Fruit fly (Drosophila melanogaster): Measurements from ENCODE around the gene TyrRII.

Gene TyrRII

DNA sequence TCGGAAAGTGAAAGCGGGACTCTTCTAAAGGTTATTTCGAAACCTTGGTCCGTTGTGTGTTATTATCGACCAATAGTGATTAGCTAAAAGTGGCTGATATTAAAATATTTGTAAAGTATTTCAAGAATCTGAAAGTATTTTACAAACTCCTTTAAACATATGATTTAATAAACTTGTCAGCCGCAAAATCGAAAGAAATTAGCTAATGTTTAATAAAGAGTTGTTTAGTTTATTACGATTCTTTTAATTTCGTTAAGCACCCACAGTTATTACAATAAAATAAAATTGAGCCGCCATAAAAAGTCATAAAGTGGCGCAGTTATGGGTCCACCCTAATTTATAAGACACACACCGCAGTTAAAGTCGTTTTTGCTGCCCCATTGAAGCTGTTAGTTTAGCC is 53.5 kb downstream of the TyrRII start:
- TF ChIP-seq Smox (GFP tag; optimal IDR thresholded peaks at IDR 0.05) (no peak), CG6276 (GFP tag; optimal IDR thresholded peaks at IDR 0.05) (peak; percentile 30), Eip75B (GFP tag; optimal IDR thresholded peaks at IDR 0.05) (peak; percentile 4), Eip78C (GFP tag) (peak; percentile 67), Blimp-1 (GFP tag; optimal IDR thresholded peaks at IDR 0.05) (no peak), CG32006 (GFP tag; optimal IDR thresholded peaks at IDR 0.05) (peak; percentile 58), svp (GFP tag) (peak; percentile 74), eg (GFP tag; IDR thresholded peaks at IDR 0.05) (0 out of 3 replicates have a peak, but pooled peaks have one; percentile 12), Hr38 (GFP tag; optimal IDR thresholded peaks at IDR 0.05) (no peak), CG10631 (GFP tag; optimal IDR thresholded peaks at IDR 0.05) (peak; percentile 8), CG15336 (GFP tag; IDR thresholded peaks at IDR 0.05) (peak; percentile 33; the same call in 1 of the 2 replicates), CG4318 (GFP tag; optimal IDR thresholded peaks at IDR 0.05) (peak; percentile 4), salr (GFP tag; optimal IDR thresholded peaks at IDR 0.05) (peak in 1 of 2 experiments; percentile 22), Gug (GFP tag; IDR thresholded peaks at IDR 0.05) (no peak), Eip93F (GFP tag; optimal IDR thresholded peaks at IDR 0.05) (no peak), Hr4 (GFP tag; optimal IDR thresholded peaks at IDR 0.05) (peak; percentile 47), CG6808 (GFP tag; optimal IDR thresholded peaks at IDR 0.05) (no peak), Met (GFP tag; optimal IDR thresholded peaks at IDR 0.05) (peak; percentile 4), achi (GFP tag; optimal IDR thresholded peaks at IDR 0.05) (peak; percentile 3)

- TF ChIP-seq Smox (GFP tag; optimal IDR thresholded peaks at IDR 0.05) (no peak), CG11294 (GFP tag; IDR thresholded peaks at IDR 0.05) (no peak)
Measured at dm6 chr3R:17793287-17793686, 56.9 kb downstream of the TyrRII start.

- peak; percentile 52 for TF ChIP-seq CG6792 (GFP tag; optimal IDR thresholded peaks at IDR 0.05)
- peak; percentile 42 for TF ChIP-seq CG31627 (GFP tag; optimal IDR thresholded peaks at IDR 0.05)
- peak; percentile 88 for TF ChIP-seq CG6163 (GFP tag; IDR thresholded peaks at IDR 0.05)
- peak; percentile 43 for TF ChIP-seq CG10669 (GFP tag; optimal IDR thresholded peaks at IDR 0.05)
- peak; percentile 26 for TF ChIP-seq CG6808 (GFP tag; optimal IDR thresholded peaks at IDR 0.05)
- peak; percentile 65 for TF ChIP-seq dsx (GFP tag; optimal IDR thresholded peaks at IDR 0.05; ENCODE audit: poor library complexity, severe bottlenecking)
- TF ChIP-seq CG4318 (GFP tag; optimal IDR thresholded peaks at IDR 0.05) = peak; percentile 45
- peak; percentile 71 for TF ChIP-seq CG15336 (GFP tag; IDR thresholded peaks at IDR 0.05)
- TF ChIP-seq CG11762 (GFP tag; optimal IDR thresholded peaks at IDR 0.05; ENCODE audit: insufficient read depth) = peak; percentile 27
- peak in 1 of 2 experiments; percentile 50 for TF ChIP-seq salr (GFP tag; optimal IDR thresholded peaks at IDR 0.05)
- TF ChIP-seq Ets21C (GFP tag; optimal IDR thresholded peaks at IDR 0.05) = peak; percentile 29
- peak; percentile 58 for TF ChIP-seq CG6854 (GFP tag; optimal IDR thresholded peaks at IDR 0.05)
- TF ChIP-seq CG11902 (GFP tag; optimal IDR thresholded peaks at IDR 0.05) = peak; percentile 70
- peak; percentile 64 for TF ChIP-seq achi (GFP tag; optimal IDR thresholded peaks at IDR 0.05)
- TF ChIP-seq CG3032 (tag; optimal IDR thresholded peaks at IDR 0.05) = peak; percentile 45
- peak; percentile 68 for TF ChIP-seq CG8632 (GFP tag; optimal IDR thresholded peaks at IDR 0.05)
- peak; percentile 29 for TF ChIP-seq Blimp-1 (GFP tag; optimal IDR thresholded peaks at IDR 0.05)
- TF ChIP-seq Lpt (GFP tag; optimal IDR thresholded peaks at IDR 0.05) = peak; percentile 34
- peak; percentile 69; the same call in 2 of the 3 replicates for TF ChIP-seq CG8119 (GFP tag; IDR thresholded peaks at IDR 0.05)
- TF ChIP-seq Sox15 (GFP tag; optimal IDR thresholded peaks at IDR 0.05) = peak; percentile 16
- TF ChIP-seq Gug (GFP tag; IDR thresholded peaks at IDR 0.05) = 0 out of 2 replicates have a peak, but pooled peaks have one; percentile 23
- TF ChIP-seq fd59A (GFP tag; optimal IDR thresholded peaks at IDR 0.05) = no peak
- peak in 1 of 2 experiments; percentile 67 for TF ChIP-seq ss (GFP tag; optimal IDR thresholded peaks at IDR 0.05)
- peak; percentile 74 for TF ChIP-seq CG10631 (GFP tag; optimal IDR thresholded peaks at IDR 0.05)
- peak; percentile 29 for TF ChIP-seq CG1621 (tag; optimal IDR thresholded peaks at IDR 0.05)
- peak; percentile 22 for TF ChIP-seq cyc (GFP tag; optimal IDR thresholded peaks at IDR 0.05)
- TF ChIP-seq svp (GFP tag) = peak; percentile 74
- TF ChIP-seq Eip75B (GFP tag; optimal IDR thresholded peaks at IDR 0.05) = peak; percentile 4
- peak; percentile 64 for TF ChIP-seq CG32006 (GFP tag; optimal IDR thresholded peaks at IDR 0.05)
- peak; percentile 69 for TF ChIP-seq Met (GFP tag; optimal IDR thresholded peaks at IDR 0.05)
- peak; percentile 50 for TF ChIP-seq lz (GFP tag; optimal IDR thresholded peaks at IDR 0.05)
- TF ChIP-seq vri (GFP tag; optimal IDR thresholded peaks at IDR 0.05) = peak; percentile 50
- TF ChIP-seq Hr39 (GFP tag; optimal IDR thresholded peaks at IDR 0.05) = peak; percentile 58
- peak; percentile 60 for TF ChIP-seq Ets96B (tag; optimal IDR thresholded peaks at IDR 0.05)
- no peak for TF ChIP-seq fd85E (GFP tag; optimal IDR thresholded peaks at IDR 0.05)
- peak; percentile 92 for TF ChIP-seq Eip78C (GFP tag)
- TF ChIP-seq OdsH (GFP tag; optimal IDR thresholded peaks at IDR 0.05) = peak; percentile 73
Measured at dm6 chr3R:17794335-17795074, 58.1 kb downstream of the TyrRII start, which contains the start of gene CG43102. Gene CG43102, minus strand, starts transcription at chr3R:17794490.
